Worm (Caenorhabditis elegans) whole organism, L1 larva: ENCODE data around the gene dbl-1.
A peak's percentile ranks its signal among the peaks of the same experiment; 100 is the strongest.

Experiments used
- dpl-1 ChIP-seq, 3 experiments: fragments of 150-350 bp in 2 of 3; sonication (generic microtip) in 1 of 3; optimal IDR thresholded peaks; 2 replicates each; lab custom pipeline; 2014 to 2017; ENCODE audit warnings: missing biosample characterization in 3 of 3, missing genetic modification characterization in 3 of 3, missing genetic modification reagents in 3 of 3
- egl-27 ChIP-seq, 2 experiments: fragments of 150-350 bp in 1 of 2; sonication (generic microtip); optimal IDR thresholded peaks; 3 replicates each; lab custom pipeline; 2017 to 2018; ENCODE audit warnings: missing biosample characterization in 2 of 2, missing genetic modification characterization in 2 of 2, missing genetic modification reagents in 2 of 2
- elt-3 ChIP-seq, 6 experiments: fragments of 150-350 bp in 1 of 6; sonication (generic microtip); optimal IDR thresholded peaks; 2 replicates each; lab custom pipeline; 2017 to 2018; ENCODE audit warnings: missing biosample characterization in 6 of 6, missing genetic modification characterization in 6 of 6, inconsistent platforms in 1 of 6
- fkh-10 ChIP-seq: sonication (generic microtip); optimal IDR thresholded peaks from 2 replicates; lab custom pipeline; 2017; ENCODE audit warnings: missing biosample characterization, missing genetic modification reagents, missing genetic modification characterization
- lin-39 ChIP-seq: fragments of 150-350 bp; optimal IDR thresholded peaks from 2 replicates; lab custom pipeline; 2014; ENCODE audit warnings: missing biosample characterization, missing genetic modification reagents, missing genetic modification characterization
- nhr-237 ChIP-seq: fragments of 150-350 bp; optimal IDR thresholded peaks from 2 replicates; lab custom pipeline; 2014; ENCODE audit warnings: missing biosample characterization, missing genetic modification characterization
- sox-4 ChIP-seq: sonication (generic microtip); optimal IDR thresholded peaks from 2 replicates; lab custom pipeline; 2016; ENCODE audit warnings: missing genetic modification characterization, missing compliant biosample characterization

DNA sequence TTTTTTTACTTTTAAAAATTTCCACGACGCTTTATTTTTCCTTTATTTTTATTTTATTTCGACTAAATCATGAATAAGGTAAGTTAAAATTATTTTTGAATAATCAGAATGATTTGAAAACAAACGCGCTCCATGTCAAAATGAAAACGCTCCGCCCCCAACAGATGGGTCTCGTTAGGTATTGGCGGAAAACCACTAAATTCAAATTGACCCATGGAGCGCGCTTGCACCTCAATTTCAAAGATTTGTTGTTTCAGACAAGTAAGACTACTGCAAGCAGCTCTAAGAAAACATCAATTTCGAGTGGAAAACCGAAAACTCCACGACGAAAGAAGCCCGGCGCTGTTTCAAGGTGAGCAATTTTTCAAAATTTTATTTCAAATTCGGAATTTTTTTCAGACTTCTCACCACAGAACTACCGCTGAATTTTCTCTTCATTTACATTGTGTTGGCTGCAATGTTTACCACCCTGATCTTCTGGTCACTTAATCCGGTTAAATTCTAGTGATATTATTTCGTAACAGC, 30.0 kb downstream of the dbl-1 start, which contains the start of gene ZC404.2:
- TF ChIP-seq dpl-1 (GFP tag; optimal IDR thresholded peaks at IDR 0.05; lab: Kevin White, UChicago) (peak in 1 of 3 experiments; percentile 43), sox-4 (tag; lab: Kevin White, UChicago) (no peak), lin-39 (tag; lab: Kevin White, UChicago) (no peak), egl-27 (tag; optimal IDR thresholded peaks at IDR 0.05; lab: Kevin White, UChicago) (no peak), nhr-237 (tag; lab: Kevin White, UChicago) (no peak), fkh-10 (no peak), elt-3 (tag; optimal IDR thresholded peaks at IDR 0.05; lab: Kevin White, UChicago) (no peak)
